Fruit fly (Drosophila melanogaster) whole organism, embryonic: Measurements from ENCODE around the gene ato.

Experiments
- ATbp ChIP-seq: fragments of 200-800 bp; sonication (Bioruptor generic); optimal IDR thresholded peaks from 2 replicates; lab custom pipeline; 2017; ENCODE audit warnings: missing biosample characterization, mild to moderate bottlenecking, missing genetic modification characterization, missing genetic modification reagents
- Atf-2 ChIP-seq: fragments of 200-800 bp; sonication (Bioruptor generic); optimal IDR thresholded peaks from 2 replicates; lab custom pipeline; 2016; ENCODE audit warnings: missing biosample characterization, missing genetic modification characterization
- CG10959 ChIP-seq: fragments of 200-800 bp; sonication (Bioruptor generic); IDR thresholded peaks from 2 replicates; pipeline ENCODE4 v1.3.6; 2022; ENCODE audit warnings: missing biosample characterization, missing genetic modification characterization
- CG11696 ChIP-seq: fragments of 200-800 bp; sonication (Bioruptor generic); IDR thresholded peaks from 2 replicates; pipeline ENCODE4 v1.3.6; 2022; ENCODE audit warnings: missing biosample characterization, missing genetic modification characterization
- CG11723 ChIP-seq: fragments of 200-800 bp; sonication (Bioruptor generic); optimal IDR thresholded peaks from 2 replicates; lab custom pipeline; 2017; ENCODE audit warnings: missing biosample characterization, mild to moderate bottlenecking, missing genetic modification characterization
- CG12219 ChIP-seq: fragments of 200-800 bp; sonication (Bioruptor generic); optimal IDR thresholded peaks from 3 replicates; lab custom pipeline; 2018; ENCODE audit warnings: missing biosample characterization, mild to moderate bottlenecking, missing genetic modification characterization
- CG14667 ChIP-seq: fragments of 200-800 bp; sonication (Bioruptor generic); IDR thresholded peaks from 2 replicates; pipeline ENCODE4 v1.3.6; 2022; ENCODE audit warnings: missing biosample characterization, missing genetic modification characterization
- CG15073 ChIP-seq: fragments of 200-800 bp; sonication (Bioruptor generic); optimal IDR thresholded peaks from 2 replicates; lab custom pipeline; 2016; ENCODE audit warnings: missing biosample characterization, missing genetic modification characterization
- CG1602 ChIP-seq: fragments of 200-800 bp; sonication (Bioruptor generic); optimal IDR thresholded peaks from 3 replicates; lab custom pipeline; 2016; ENCODE audit warnings: missing biosample characterization, missing genetic modification characterization
- CG17912 ChIP-seq: fragments of 200-800 bp; sonication (Bioruptor generic); optimal IDR thresholded peaks from 2 replicates; lab custom pipeline; 2018; ENCODE audit warnings: missing biosample characterization, mild to moderate bottlenecking, missing genetic modification characterization
- CG18764 ChIP-seq: fragments of 200-800 bp; sonication (Bioruptor generic); optimal IDR thresholded peaks from 3 replicates; lab custom pipeline; 2016; ENCODE audit warnings: missing biosample characterization, missing genetic modification characterization
- CG2116 ChIP-seq: fragments of 200-800 bp; sonication (Bioruptor generic); optimal IDR thresholded peaks from 3 replicates; lab custom pipeline; 2018; ENCODE audit warnings: missing biosample characterization, mild to moderate bottlenecking, missing genetic modification characterization
- CG2120 ChIP-seq: fragments of 200-800 bp; sonication (Bioruptor generic); optimal IDR thresholded peaks from 3 replicates; lab custom pipeline; 2016; ENCODE audit warnings: missing biosample characterization, missing genetic modification characterization
- CG4360 ChIP-seq: fragments of 200-800 bp; sonication (Bioruptor generic); IDR thresholded peaks from 2 replicates; pipeline ENCODE4 v1.3.6; 2022; ENCODE audit warnings: missing biosample characterization, missing genetic modification characterization
- CG43689 ChIP-seq: fragments of 200-800 bp; sonication (Bioruptor generic); IDR thresholded peaks from 2 replicates; pipeline ENCODE4 v1.3.6; 2022; ENCODE audit warnings: missing biosample characterization, missing genetic modification characterization
- CG4404 ChIP-seq: fragments of 200-800 bp; sonication (Bioruptor generic); IDR thresholded peaks from 2 replicates; pipeline ENCODE4 v1.3.6; 2022; ENCODE audit warnings: missing biosample characterization, missing genetic modification characterization
- CG7745 ChIP-seq: fragments of 200-800 bp; sonication (Bioruptor generic); optimal IDR thresholded peaks from 2 replicates; lab custom pipeline; 2018; ENCODE audit warnings: missing biosample characterization, mild to moderate bottlenecking, missing genetic modification characterization, moderate library complexity
- CG8765 ChIP-seq: fragments of 200-800 bp; sonication (Bioruptor generic); IDR thresholded peaks from 2 replicates; pipeline ENCODE4 v1.3.6; 2022; ENCODE audit warnings: missing biosample characterization, missing genetic modification characterization
- CG9215 ChIP-seq: fragments of 200-800 bp; sonication (Bioruptor generic); IDR thresholded peaks from 2 replicates; pipeline ENCODE4 v1.3.6; 2022; ENCODE audit warnings: missing biosample characterization, missing genetic modification characterization
- Camta ChIP-seq: fragments of 200-800 bp; sonication (Bioruptor generic); optimal IDR thresholded peaks from 2 replicates; lab custom pipeline; 2016; ENCODE audit warnings: missing biosample characterization, missing genetic modification characterization
- Dad ChIP-seq: fragments of 200-800 bp; sonication (Bioruptor generic); optimal IDR thresholded peaks from 3 replicates; lab custom pipeline; 2016; ENCODE audit warnings: missing biosample characterization, missing genetic modification characterization
- Dip2 ChIP-seq: fragments of 200-800 bp; sonication (Bioruptor generic); IDR thresholded peaks from 2 replicates; pipeline ENCODE4 v1.3.6; 2022; ENCODE audit warnings: missing biosample characterization, missing genetic modification characterization
- Elba2 ChIP-seq: fragments of 200-800 bp; sonication (Bioruptor generic); optimal IDR thresholded peaks from 3 replicates; lab custom pipeline; 2016; ENCODE audit warnings: missing biosample characterization, missing genetic modification characterization
- Ets97D ChIP-seq: fragments of 200-800 bp; sonication (Bioruptor generic); optimal IDR thresholded peaks from 3 replicates; lab custom pipeline; 2016; ENCODE audit warnings: missing biosample characterization, missing genetic modification characterization
- Gsc ChIP-seq: fragments of 200-800 bp; sonication (Bioruptor generic); IDR thresholded peaks from 2 replicates; pipeline ENCODE4 v1.3.6; 2022; ENCODE audit warnings: missing biosample characterization, missing genetic modification characterization
- Hand ChIP-seq: fragments of 200-800 bp; sonication (Bioruptor generic); optimal IDR thresholded peaks from 2 replicates; lab custom pipeline; 2017; ENCODE audit warnings: mild to moderate bottlenecking, missing biosample characterization, missing genetic modification reagents, missing genetic modification characterization
- Hmr ChIP-seq: fragments of 200-800 bp; sonication (Bioruptor generic); optimal IDR thresholded peaks from 3 replicates; lab custom pipeline; 2017; ENCODE audit warnings: mild to moderate bottlenecking, missing biosample characterization, missing genetic modification reagents, missing genetic modification characterization
- Lhr ChIP-seq: fragments of 200-800 bp; sonication (Bioruptor generic); optimal IDR thresholded peaks from 3 replicates; lab custom pipeline; 2017; ENCODE audit warnings: mild to moderate bottlenecking, missing biosample characterization, missing genetic modification reagents, missing genetic modification characterization
- MTF-1 ChIP-seq: fragments of 200-800 bp; sonication (Bioruptor generic); optimal IDR thresholded peaks from 2 replicates; lab custom pipeline; 2018; ENCODE audit warnings: missing biosample characterization, mild to moderate bottlenecking, missing genetic modification characterization, borderline replicate concordance
- Side ChIP-seq: fragments of 200-800 bp; sonication (Bioruptor generic); optimal IDR thresholded peaks from 2 replicates; lab custom pipeline; 2016; ENCODE audit warnings: missing biosample characterization, missing genetic modification characterization
- Sry-β ChIP-seq: fragments of 200-800 bp; sonication (Bioruptor generic); optimal IDR thresholded peaks from 2 replicates; lab custom pipeline; 2018; ENCODE audit warnings: missing biosample characterization, mild to moderate bottlenecking, missing genetic modification characterization, moderate library complexity
- Xrp1 ChIP-seq: fragments of 200-800 bp; sonication (Bioruptor generic); IDR thresholded peaks from 2 replicates; pipeline ENCODE4 v1.3.6; 2022; ENCODE audit warnings: missing biosample characterization, missing genetic modification characterization
- ab ChIP-seq: fragments of 200-800 bp; sonication (Bioruptor generic); optimal IDR thresholded peaks from 2 replicates; lab custom pipeline; 2016; ENCODE audit warnings: missing biosample characterization, missing genetic modification characterization
- ap ChIP-seq: fragments of 200-800 bp; sonication (Bioruptor generic); IDR thresholded peaks from 2 replicates; pipeline ENCODE4 v1.3.6; 2022; ENCODE audit warnings: missing biosample characterization, missing genetic modification characterization
- caup ChIP-seq: fragments of 200-800 bp; sonication (Bioruptor generic); optimal IDR thresholded peaks from 3 replicates; lab custom pipeline; 2017; ENCODE audit warnings: missing biosample characterization, mild to moderate bottlenecking, missing genetic modification characterization, moderate library complexity; ENCODE audit not compliant: severe bottlenecking
- dm ChIP-seq: fragments of 200-800 bp; sonication (Bioruptor generic); optimal IDR thresholded peaks from 3 replicates; lab custom pipeline; 2016; ENCODE audit warnings: missing biosample characterization, missing genetic modification characterization
- en ChIP-seq: fragments of 200-800 bp; sonication (Bioruptor generic); optimal IDR thresholded peaks from 2 replicates; lab custom pipeline; 2016; ENCODE audit warnings: missing biosample characterization, missing genetic modification characterization
- esg ChIP-seq: fragments of 200-800 bp; sonication (Bioruptor generic); conservative IDR thresholded peaks from 2 replicates; pipeline ENCODE4 v1.3.6; 2022; ENCODE audit warnings: missing biosample characterization, missing genetic modification characterization
- ftz-f1 ChIP-seq: fragments of 200-800 bp; sonication (Bioruptor generic); optimal IDR thresholded peaks from 2 replicates; lab custom pipeline; 2016; ENCODE audit warnings: missing biosample characterization, missing genetic modification characterization
- grau ChIP-seq: fragments of 200-800 bp; optimal IDR thresholded peaks from 3 replicates; lab custom pipeline; 2019; ENCODE audit warnings: missing biosample characterization, mild to moderate bottlenecking, missing genetic modification characterization, moderate library complexity
- kay ChIP-seq: fragments of 200-800 bp; sonication (Bioruptor generic); optimal IDR thresholded peaks from 2 replicates; lab custom pipeline; 2016; ENCODE audit warnings: missing biosample characterization, missing genetic modification characterization
- lab ChIP-seq: fragments of 200-800 bp; sonication (Bioruptor generic); optimal IDR thresholded peaks from 3 replicates; lab custom pipeline; 2017; ENCODE audit warnings: missing biosample characterization, missing genetic modification characterization, mild to moderate bottlenecking, moderate library complexity, missing genetic modification reagents
- lilli ChIP-seq: fragments of 200-800 bp; sonication (Bioruptor generic); optimal IDR thresholded peaks from 3 replicates; lab custom pipeline; 2016; ENCODE audit warnings: missing biosample characterization, missing genetic modification characterization
- lmd ChIP-seq: fragments of 200-800 bp; sonication (Bioruptor generic); IDR thresholded peaks from 2 replicates; pipeline ENCODE4 v1.3.6; 2022; ENCODE audit warnings: missing biosample characterization, missing genetic modification characterization
- onecut ChIP-seq: fragments of 200-800 bp; sonication (Bioruptor generic); IDR thresholded peaks from 2 replicates; pipeline ENCODE4 v1.3.6; 2022; ENCODE audit warnings: missing biosample characterization, missing genetic modification characterization
- salm ChIP-seq: fragments of 200-800 bp; sonication (Bioruptor generic); optimal IDR thresholded peaks from 2 replicates; lab custom pipeline; 2018; ENCODE audit warnings: missing biosample characterization, mild to moderate bottlenecking, missing genetic modification characterization
- slp2 ChIP-seq: fragments of 200-800 bp; sonication (Bioruptor generic); optimal IDR thresholded peaks from 2 replicates; lab custom pipeline; 2016; ENCODE audit warnings: missing biosample characterization, missing genetic modification characterization
- trh ChIP-seq: fragments of 200-800 bp; sonication (Bioruptor generic); optimal IDR thresholded peaks from 2 replicates; lab custom pipeline; 2016; ENCODE audit warnings: missing biosample characterization, missing genetic modification characterization
- usp ChIP-seq: fragments of >200 bp; optimal IDR thresholded peaks from 2 replicates; lab custom pipeline; 2017; ENCODE audit warnings: missing biosample characterization, missing genetic modification characterization
- wek ChIP-seq: fragments of 200-800 bp; sonication (Bioruptor generic); optimal IDR thresholded peaks from 3 replicates; lab custom pipeline; 2018; ENCODE audit warnings: missing biosample characterization, mild to moderate bottlenecking, missing genetic modification characterization, moderate library complexity

Gene ato

dm6 chr3R:8264302-8265080, 13.4 kb upstream of the ato start, which contains the start of the genes RPA1 and Mcm2 (continued):
- TF ChIP-seq CG4360 (GFP tag; lab: Robert Waterston, UW) (peak; percentile 14; the same call in 1 of the 2 replicates), grau (tag; lab: Kevin White, UChicago) (peak; percentile 98), Ets97D (peak; percentile 24), CG11696 (GFP tag; lab: Robert Waterston, UW) (0 out of 2 replicates have a peak, but pooled peaks have one; percentile 8), Lhr (GFP tag; lab: Kevin White, UChicago) (peak; percentile 19), CG12219 (GFP tag; lab: Kevin White, UChicago) (peak; percentile 50), onecut (peak; percentile 44), lmd (GFP tag; lab: Robert Waterston, UW) (peak; percentile 82), Side (GFP tag; lab: Kevin White, UChicago) (peak; percentile 5), MTF-1 (GFP tag; lab: Kevin White, UChicago) (peak; percentile 32), trh (GFP tag; lab: Kevin White, UChicago) (peak; percentile 49), salm (tag; lab: Kevin White, UChicago) (peak; percentile 38), CG9215 (GFP tag; lab: Robert Waterston, UW) (peak; percentile 83), CG2116 (peak; percentile 97), Camta (GFP tag; lab: Kevin White, UChicago) (no peak), CG14667 (GFP tag; lab: Robert Waterston, UW) (peak; percentile 81), Dad (GFP tag; lab: Kevin White, UChicago) (no peak), lilli (peak; percentile 72), CG4404 (GFP tag; lab: Robert Waterston, UW) (peak; percentile 65), CG1602 (peak; percentile 78), Gsc (GFP tag; lab: Robert Waterston, UW) (0 out of 2 replicates have a peak, but pooled peaks have one; percentile 53), ab (GFP tag; lab: Kevin White, UChicago) (no peak), ftz-f1 (GFP tag; lab: Kevin White, UChicago) (no peak), caup (GFP tag; lab: Kevin White, UChicago) (peak; percentile 59), kay (peak; percentile 47), usp (GFP tag; lab: Kevin White, UChicago) (no peak), dm (GFP tag; lab: Kevin White, UChicago) (peak; percentile 34), ap (GFP tag; lab: Robert Waterston, UW) (peak; percentile 60), Xrp1 (peak; percentile 71), Hmr (GFP tag; lab: Kevin White, UChicago) (peak; percentile 80), CG15073 (GFP tag; lab: Kevin White, UChicago) (peak; percentile 18), CG7745 (no peak), slp2 (GFP tag; lab: Kevin White, UChicago) (no peak), Dip2 (no peak), Atf-2 (GFP tag; lab: Kevin White, UChicago) (no peak), CG10959 (GFP tag; lab: Robert Waterston, UW) (peak; percentile 51), CG2120 (GFP tag; lab: Kevin White, UChicago) (peak; percentile 85), Hand (GFP tag; lab: Kevin White, UChicago) (no peak), CG43689 (GFP tag; lab: Robert Waterston, UW) (no peak), CG8765 (GFP tag; lab: Robert Waterston, UW) (peak; percentile 43; the same call in 1 of the 2 replicates), Elba2 (GFP tag; lab: Kevin White, UChicago) (no peak), Sry-β (GFP tag; lab: Kevin White, UChicago) (peak; percentile 30), en (GFP tag; lab: Kevin White, UChicago) (no peak), CG17912 (no peak), CG11723 (GFP tag; lab: Kevin White, UChicago) (peak; percentile 55), ATbp (GFP tag; lab: Kevin White, UChicago) (peak; percentile 38), lab (GFP tag; lab: Kevin White, UChicago) (no peak), wek (GFP tag; lab: Kevin White, UChicago) (no peak), CG18764 (GFP tag; lab: Kevin White, UChicago) (peak; percentile 66), esg (GFP tag; lab: Robert Waterston, UW) (peak; percentile 82)
